Fruit fly (Drosophila melanogaster) whole organism, pupa: ENCODE measurements around the gene Moca-cyp.

Experiments
- CG12605 ChIP-seq: fragments of 200-800 bp; sonication (Bioruptor generic); IDR thresholded peaks from 2 replicates; pipeline ENCODE4 v1.3.6; 2022; ENCODE audit warnings: missing biosample characterization, missing genetic modification characterization
- CG13204 ChIP-seq: fragments of 200-800 bp; sonication (Bioruptor generic); optimal IDR thresholded peaks from 2 replicates; lab custom pipeline; 2018; ENCODE audit warnings: missing biosample characterization, mild to moderate bottlenecking, missing genetic modification characterization, moderate library complexity
- CG34367 ChIP-seq: fragments of 200-800 bp; sonication (Bioruptor generic); optimal IDR thresholded peaks from 2 replicates; lab custom pipeline; 2018; ENCODE audit warnings: missing biosample characterization, mild to moderate bottlenecking, missing genetic modification characterization
- CG4496 ChIP-seq: fragments of 200-800 bp; sonication (Bioruptor generic); IDR thresholded peaks from 3 replicates; pipeline ENCODE4 v1.3.6; 2022; ENCODE audit warnings: missing biosample characterization, missing genetic modification characterization
- CG8159 ChIP-seq: fragments of 200-800 bp; sonication (Bioruptor generic); optimal IDR thresholded peaks from 3 replicates; lab custom pipeline; 2018; ENCODE audit warnings: missing biosample characterization, mild to moderate bottlenecking, missing genetic modification characterization, moderate library complexity
- Pif1B ChIP-seq: fragments of 200-800 bp; sonication (Bioruptor generic); optimal IDR thresholded peaks from 3 replicates; lab custom pipeline; 2016; ENCODE audit warnings: missing biosample characterization, missing genetic modification characterization

The Moca-cyp gene

dm6 chr3R:28377648-28378047 lies 37.5 kb downstream of the Moca-cyp start:
- no peak for TF ChIP-seq CG8159 (tag; lab: Kevin White, UChicago)
- TF ChIP-seq Pif1B (GFP tag; lab: Kevin White, UChicago) = no peak
- no peak for TF ChIP-seq CG12605 (GFP tag; lab: Robert Waterston, UW)
- TF ChIP-seq CG4496 (GFP tag; lab: Robert Waterston, UW) = no peak
- no peak for TF ChIP-seq CG34367

- TF ChIP-seq CG13204 = no peak
Observed at dm6 chr3R:28389864-28390263, 49.7 kb downstream of the Moca-cyp start.
